Worm (Caenorhabditis elegans) whole organism, L3 larva: Measurements from ENCODE around the gene hlh-4.

ENCODE experiments used
- elt-3 ChIP-seq, 3 experiments: fragments of 150-350 bp in 1 of 3; sonication (generic microtip) in 2 of 3; optimal IDR thresholded peaks; 2 replicates in 2 of 3; 4 replicates in 1 of 3; lab custom pipeline; 2014 to 2017; ENCODE audit warnings: missing biosample characterization in 3 of 3, missing genetic modification characterization in 3 of 3
- fos-1 ChIP-seq: fragments of 150-350 bp; optimal IDR thresholded peaks from 2 replicates; lab custom pipeline; 2014; ENCODE audit warnings: missing biosample characterization, missing genetic modification characterization
- nhr-25 ChIP-seq: sonication (generic microtip); optimal IDR thresholded peaks from 2 replicates; lab custom pipeline; 2017; ENCODE audit warnings: missing biosample characterization, missing genetic modification characterization
- sea-2 ChIP-seq: fragments of 150-350 bp; sonication (generic microtip); optimal IDR thresholded peaks from 4 replicates; lab custom pipeline; 2014; ENCODE audit warnings: missing biosample characterization, missing genetic modification reagents, missing genetic modification characterization
- unc-39 ChIP-seq: sonication (generic microtip); optimal IDR thresholded peaks from 4 replicates; lab custom pipeline; 2017; ENCODE audit warnings: missing biosample characterization, missing genetic modification characterization

DNA sequence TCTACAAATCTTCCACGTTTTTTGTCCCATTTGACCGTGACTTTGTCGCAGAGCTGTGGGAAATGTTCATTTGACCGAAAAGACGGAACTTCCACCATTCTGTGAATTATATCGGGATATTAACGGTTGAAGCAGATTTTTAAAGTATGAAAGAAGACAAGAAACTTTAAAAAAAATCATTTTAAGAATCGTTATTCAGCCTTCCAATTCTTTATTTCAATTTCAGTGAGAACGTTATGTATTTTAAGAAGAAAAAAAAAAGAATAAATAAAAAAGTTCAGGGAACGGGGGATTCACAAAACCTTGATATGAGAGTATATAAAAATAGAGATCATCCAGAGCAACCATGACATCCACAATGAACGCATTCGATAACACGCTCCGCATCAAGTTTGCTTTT is 44.4 kb downstream of the hlh-4 start, which contains the start of gene set-3:
- TF ChIP-seq nhr-25 (tag; lab: Kevin White, UChicago): no peak
- no peak for TF ChIP-seq elt-3 (tag; optimal IDR thresholded peaks at IDR 0.05; lab: Kevin White, UChicago)
- TF ChIP-seq fos-1 (tag; lab: Kevin White, UChicago): no peak
- TF ChIP-seq unc-39: no peak
- TF ChIP-seq sea-2 (GFP tag; lab: Kevin White, UChicago): no peak
